Fruit fly (Drosophila melanogaster) whole organism, pupa: Measurements from ENCODE around the gene AANATL3.

Experiments used
- CG13204 ChIP-seq: fragments of 200-800 bp; sonication (Bioruptor generic); optimal IDR thresholded peaks from 2 replicates; lab custom pipeline; 2018; ENCODE audit warnings: missing biosample characterization, mild to moderate bottlenecking, missing genetic modification characterization, moderate library complexity
- CG15710 ChIP-seq: fragments of 200-800 bp; sonication (Bioruptor generic); optimal IDR thresholded peaks from 2 replicates; lab custom pipeline; 2018; ENCODE audit warnings: missing biosample characterization, mild to moderate bottlenecking, missing genetic modification characterization, moderate library complexity

DNA sequence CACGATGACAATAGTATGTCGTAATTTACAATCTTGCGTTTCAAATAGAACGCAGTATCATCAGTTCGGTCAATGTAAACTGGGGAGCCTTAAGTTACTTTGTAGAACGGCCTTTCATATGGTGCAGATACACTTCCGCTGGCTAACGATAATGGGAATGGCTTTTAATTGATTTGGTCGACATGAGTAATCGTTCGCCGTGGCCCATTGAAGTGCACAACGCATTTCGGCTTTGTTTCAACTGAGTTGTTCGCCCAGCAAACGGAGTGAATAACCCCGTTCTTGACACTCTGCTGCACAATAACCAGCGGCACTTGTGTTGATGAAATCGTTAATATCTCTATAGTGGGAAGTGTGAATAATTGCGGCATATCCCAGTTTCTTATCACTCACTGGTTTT lies 42.3 kb upstream of the AANATL3 start:
- TF ChIP-seq CG13204 (GFP tag; lab: Kevin White, UChicago) (no peak), CG15710 (tag; lab: Kevin White, UChicago) (no peak)
